Fruit fly (Drosophila melanogaster) whole organism, embryonic: Measurements from ENCODE around the gene CG7724.

ENCODE experiments used
- CG10543 ChIP-seq: fragments of 200-800 bp; sonication (Bioruptor generic); optimal IDR thresholded peaks from 3 replicates; lab custom pipeline; 2017; ENCODE audit warnings: missing biosample characterization, mild to moderate bottlenecking, missing genetic modification characterization, moderate library complexity
- CG12104 ChIP-seq: fragments of 200-800 bp; sonication (Bioruptor generic); optimal IDR thresholded peaks from 3 replicates; lab custom pipeline; 2016; ENCODE audit warnings: missing biosample characterization, missing genetic modification characterization
- CG13296 ChIP-seq: fragments of 200-800 bp; sonication (Bioruptor generic); optimal IDR thresholded peaks from 3 replicates; lab custom pipeline; 2018; ENCODE audit warnings: missing biosample characterization, mild to moderate bottlenecking, missing genetic modification characterization
- CG15696 ChIP-seq: fragments of 200-800 bp; sonication (Bioruptor generic); optimal IDR thresholded peaks from 2 replicates; lab custom pipeline; 2019; ENCODE audit warnings: missing biosample characterization, mild to moderate bottlenecking, missing genetic modification characterization, moderate library complexity
- CG16813 ChIP-seq: fragments of 200-800 bp; sonication (Bioruptor generic); IDR thresholded peaks from 3 replicates; pipeline ENCODE4 v1.3.6; 2022; ENCODE audit warnings: missing biosample characterization, missing genetic modification characterization; ENCODE audit not compliant: partially characterized antibody
- CG17186 ChIP-seq: fragments of 200-800 bp; sonication (Bioruptor generic); optimal IDR thresholded peaks from 3 replicates; lab custom pipeline; 2017; ENCODE audit warnings: missing biosample characterization, missing genetic modification reagents, missing genetic modification characterization
- CG2116 ChIP-seq: fragments of 200-800 bp; sonication (Bioruptor generic); optimal IDR thresholded peaks from 3 replicates; lab custom pipeline; 2018; ENCODE audit warnings: missing biosample characterization, mild to moderate bottlenecking, missing genetic modification characterization
- CG30020 ChIP-seq: fragments of 200-800 bp; optimal IDR thresholded peaks from 2 replicates; lab custom pipeline; 2019; ENCODE audit warnings: missing biosample characterization, mild to moderate bottlenecking, missing genetic modification characterization, moderate library complexity
- CG32767 ChIP-seq: fragments of 200-800 bp; sonication (Bioruptor generic); IDR thresholded peaks from 2 replicates; pipeline ENCODE4 v1.3.6; 2022; ENCODE audit warnings: missing biosample characterization, missing genetic modification characterization
- CG3407 ChIP-seq: fragments of 200-800 bp; sonication (Bioruptor generic); optimal IDR thresholded peaks from 2 replicates; lab custom pipeline; 2018; ENCODE audit warnings: missing biosample characterization, mild to moderate bottlenecking, missing genetic modification characterization
- CG4282 ChIP-seq: fragments of 200-800 bp; sonication (Bioruptor generic); optimal IDR thresholded peaks from 2 replicates; lab custom pipeline; 2016; ENCODE audit warnings: missing biosample characterization, missing genetic modification characterization
- CG4328 ChIP-seq: fragments of 200-800 bp; sonication (Bioruptor generic); optimal IDR thresholded peaks from 3 replicates; lab custom pipeline; 2017; ENCODE audit warnings: missing biosample characterization, missing genetic modification reagents, missing genetic modification characterization
- CG6683 ChIP-seq: fragments of 200-800 bp; sonication (Bioruptor generic); optimal IDR thresholded peaks from 2 replicates; lab custom pipeline; 2017; ENCODE audit warnings: missing biosample characterization, mild to moderate bottlenecking, missing genetic modification characterization, missing genetic modification reagents
- CG7928 ChIP-seq: fragments of 200-800 bp; sonication (Bioruptor generic); optimal IDR thresholded peaks from 2 replicates; lab custom pipeline; 2017; ENCODE audit warnings: missing biosample characterization, mild to moderate bottlenecking, missing genetic modification characterization
- CG8388 ChIP-seq: fragments of 200-800 bp; sonication (Bioruptor generic); optimal IDR thresholded peaks from 2 replicates; lab custom pipeline; 2019; ENCODE audit warnings: missing biosample characterization, mild to moderate bottlenecking, missing genetic modification characterization, moderate library complexity
- CG9727 ChIP-seq: fragments of 200-800 bp; sonication (Bioruptor generic); optimal IDR thresholded peaks from 3 replicates; lab custom pipeline; 2017; ENCODE audit warnings: missing biosample characterization, mild to moderate bottlenecking, missing genetic modification characterization
- ERR ChIP-seq: fragments of 200-800 bp; sonication (Bioruptor generic); optimal IDR thresholded peaks from 2 replicates; lab custom pipeline; 2016; ENCODE audit warnings: missing biosample characterization, missing genetic modification characterization
- Fer2 ChIP-seq: fragments of 200-800 bp; sonication (Bioruptor generic); optimal IDR thresholded peaks from 2 replicates; lab custom pipeline; 2018; ENCODE audit warnings: missing biosample characterization, mild to moderate bottlenecking, missing genetic modification characterization, moderate library complexity
- GATAe ChIP-seq: fragments of 200-800 bp; sonication (Bioruptor generic); conservative IDR thresholded peaks from 2 replicates; pipeline ENCODE4 v1.3.6; 2022; ENCODE audit warnings: missing biosample characterization, missing genetic modification characterization
- H15 ChIP-seq: fragments of 200-800 bp; sonication (Bioruptor generic); IDR thresholded peaks from 3 replicates; pipeline ENCODE4 v1.3.6; 2022; ENCODE audit warnings: missing biosample characterization, missing genetic modification characterization
- HHEX ChIP-seq: fragments of 200-800 bp; sonication (Bioruptor generic); optimal IDR thresholded peaks from 3 replicates; lab custom pipeline; 2017; ENCODE audit warnings: missing biosample characterization, mild to moderate bottlenecking, missing genetic modification characterization, missing genetic modification reagents
- Hey ChIP-seq: fragments of 200-800 bp; sonication (Bioruptor generic); optimal IDR thresholded peaks from 3 replicates; lab custom pipeline; 2018; ENCODE audit warnings: missing biosample characterization, mild to moderate bottlenecking, missing genetic modification characterization
- Hmr ChIP-seq: fragments of 200-800 bp; sonication (Bioruptor generic); optimal IDR thresholded peaks from 3 replicates; lab custom pipeline; 2017; ENCODE audit warnings: mild to moderate bottlenecking, missing biosample characterization, missing genetic modification reagents, missing genetic modification characterization
- Hr51 ChIP-seq, 2 experiments: fragments of 200-800 bp; sonication (Bioruptor generic); optimal IDR thresholded peaks; 2 replicates in 1 of 2; 3 replicates in 1 of 2; lab custom pipeline; 2016 to 2018; ENCODE audit warnings: missing biosample characterization in 2 of 2, missing genetic modification characterization in 2 of 2, mild to moderate bottlenecking in 1 of 2, moderate library complexity in 1 of 2
- Hr78 ChIP-seq, 2 experiments: fragments of 200-800 bp in 1 of 2; fragments of >200 bp in 1 of 2; sonication (Bioruptor generic) in 1 of 2; optimal IDR thresholded peaks; 2 replicates each; lab custom pipeline; 2017 to 2019; ENCODE audit warnings: missing biosample characterization in 2 of 2, missing genetic modification characterization in 2 of 2, mild to moderate bottlenecking in 1 of 2, moderate library complexity in 1 of 2
- Hsf ChIP-seq: fragments of 200-800 bp; sonication (Bioruptor generic); optimal IDR thresholded peaks from 3 replicates; lab custom pipeline; 2016; ENCODE audit warnings: missing biosample characterization, missing genetic modification characterization
- Lhr ChIP-seq: fragments of 200-800 bp; sonication (Bioruptor generic); optimal IDR thresholded peaks from 3 replicates; lab custom pipeline; 2017; ENCODE audit warnings: mild to moderate bottlenecking, missing biosample characterization, missing genetic modification reagents, missing genetic modification characterization
- Nf-YB ChIP-seq: fragments of 200-800 bp; sonication (Bioruptor generic); optimal IDR thresholded peaks from 3 replicates; lab custom pipeline; 2019; ENCODE audit warnings: missing biosample characterization, mild to moderate bottlenecking, missing genetic modification characterization, moderate library complexity
- Nf-YC ChIP-seq: fragments of 200-800 bp; optimal IDR thresholded peaks from 3 replicates; lab custom pipeline; 2019; ENCODE audit warnings: missing biosample characterization, mild to moderate bottlenecking, missing genetic modification characterization, moderate library complexity
- Six4 ChIP-seq: fragments of 200-800 bp; sonication (Bioruptor generic); optimal IDR thresholded peaks from 2 replicates; lab custom pipeline; 2016; ENCODE audit warnings: missing biosample characterization, missing genetic modification characterization
- Usf ChIP-seq: fragments of 200-800 bp; sonication (Bioruptor generic); optimal IDR thresholded peaks from 2 replicates; lab custom pipeline; 2017; ENCODE audit warnings: missing genotype, missing biosample characterization, missing genetic modification characterization
- al ChIP-seq: fragments of 200-800 bp; sonication (Bioruptor generic); IDR thresholded peaks from 2 replicates; pipeline ENCODE4 v1.3.6; 2022; ENCODE audit warnings: missing biosample characterization, missing genetic modification characterization
- bowl ChIP-seq: fragments of 200-800 bp; sonication (Bioruptor generic); IDR thresholded peaks from 2 replicates; pipeline ENCODE4 v1.3.6; 2022; ENCODE audit warnings: missing biosample characterization, missing genetic modification characterization
- cad ChIP-seq: fragments of >200 bp; optimal IDR thresholded peaks from 2 replicates; lab custom pipeline; 2017; ENCODE audit warnings: missing biosample characterization, missing genetic modification characterization
- crol ChIP-seq: fragments of 200-800 bp; sonication (Bioruptor generic); IDR thresholded peaks from 2 replicates; pipeline ENCODE4 v1.3.6; 2022; ENCODE audit warnings: missing biosample characterization, missing genetic modification characterization
- esg ChIP-seq: fragments of 200-800 bp; sonication (Bioruptor generic); conservative IDR thresholded peaks from 2 replicates; pipeline ENCODE4 v1.3.6; 2022; ENCODE audit warnings: missing biosample characterization, missing genetic modification characterization
- gfzf ChIP-seq: fragments of 200-800 bp; sonication (Bioruptor generic); optimal IDR thresholded peaks from 2 replicates; lab custom pipeline; 2016; ENCODE audit warnings: missing biosample characterization, mild to moderate bottlenecking, missing genetic modification characterization, moderate library complexity
- jumu ChIP-seq: fragments of 200-800 bp; sonication (Bioruptor generic); optimal IDR thresholded peaks from 3 replicates; lab custom pipeline; 2016; ENCODE audit warnings: missing biosample characterization, missing genetic modification characterization
- oc ChIP-seq: fragments of 200-800 bp; sonication (Bioruptor generic); optimal IDR thresholded peaks from 2 replicates; lab custom pipeline; 2018; ENCODE audit warnings: missing biosample characterization, mild to moderate bottlenecking, missing genetic modification characterization, moderate library complexity
- otp ChIP-seq: fragments of 200-800 bp; sonication (Bioruptor generic); IDR thresholded peaks from 3 replicates; pipeline ENCODE4, ENCODE4 v1.3.6; 2022; ENCODE audit warnings: missing biosample characterization, missing genetic modification characterization
- phol ChIP-seq: fragments of 200-800 bp; sonication (Bioruptor generic); optimal IDR thresholded peaks from 3 replicates; lab custom pipeline; 2018; ENCODE audit warnings: missing biosample characterization, mild to moderate bottlenecking, missing genetic modification characterization, moderate library complexity
- repo ChIP-seq: fragments of 200-800 bp; sonication (Bioruptor generic); optimal IDR thresholded peaks from 2 replicates; lab custom pipeline; 2016; ENCODE audit warnings: missing biosample characterization, missing genetic modification characterization
- shn ChIP-seq: fragments of 200-800 bp; sonication (Bioruptor generic); optimal IDR thresholded peaks from 3 replicates; lab custom pipeline; 2016; ENCODE audit warnings: missing biosample characterization, missing genetic modification characterization
- slou ChIP-seq: fragments of 200-800 bp; sonication (Bioruptor generic); optimal IDR thresholded peaks from 3 replicates; lab custom pipeline; 2016; ENCODE audit warnings: missing biosample characterization, missing genetic modification characterization
- tin ChIP-seq: fragments of 200-800 bp; sonication (Bioruptor generic); optimal IDR thresholded peaks from 3 replicates; lab custom pipeline; 2016; ENCODE audit warnings: missing biosample characterization, missing genetic modification characterization
- trem ChIP-seq: fragments of 200-800 bp; optimal IDR thresholded peaks from 3 replicates; lab custom pipeline; 2019; ENCODE audit warnings: missing biosample characterization, mild to moderate bottlenecking, missing genetic modification characterization, moderate library complexity
- twi ChIP-seq: fragments of 200-800 bp; optimal IDR thresholded peaks from 2 replicates; lab custom pipeline; 2019; ENCODE audit warnings: missing biosample characterization, mild to moderate bottlenecking, missing genetic modification characterization, moderate library complexity
- zfh1 ChIP-seq: fragments of 200-800 bp; sonication (Bioruptor generic); IDR thresholded peaks from 3 replicates; pipeline ENCODE4 v1.3.6; 2022; ENCODE audit warnings: missing biosample characterization, missing genetic modification characterization

CG7724 gene

DNA sequence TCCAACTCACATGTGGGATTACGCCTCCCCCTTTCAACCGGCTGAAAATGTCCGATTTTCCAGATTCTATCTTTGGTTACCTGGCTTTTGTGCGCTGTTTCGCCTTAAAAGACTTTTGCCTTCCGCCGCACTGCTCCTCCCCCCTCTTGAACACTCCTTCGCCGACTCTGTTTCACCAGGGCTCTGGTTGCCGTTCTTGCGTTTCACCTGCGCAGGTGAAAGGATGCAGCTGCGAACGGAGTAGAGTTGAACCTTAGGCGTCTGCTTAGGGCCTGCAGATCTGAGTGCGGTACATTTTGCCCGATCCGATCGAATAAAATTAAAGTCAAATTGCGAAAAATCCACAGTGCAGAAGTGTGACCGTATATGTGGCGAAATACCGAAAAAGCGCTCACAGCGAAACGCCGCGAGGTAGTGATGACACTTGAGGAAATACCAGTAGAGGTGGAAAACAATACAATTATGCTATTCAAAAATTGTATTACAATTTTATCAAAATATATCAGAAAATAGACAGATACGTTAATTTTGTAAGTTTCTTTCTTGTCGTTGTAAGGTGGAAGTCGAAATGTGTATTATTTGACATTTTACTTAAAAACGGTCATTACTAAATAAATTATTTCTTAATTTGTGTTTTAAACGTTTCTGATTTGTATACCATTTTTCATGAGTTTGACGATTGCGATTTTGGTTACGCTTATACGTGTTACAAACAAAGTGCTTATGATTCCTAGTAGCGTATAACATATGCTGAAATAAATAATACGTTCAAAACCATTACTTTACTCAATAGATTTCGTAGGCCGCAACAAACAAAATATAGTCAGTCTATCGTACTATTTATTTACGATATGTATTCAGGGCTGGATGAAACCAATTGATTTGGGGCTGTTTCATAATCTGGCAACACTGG is 39.5 kb upstream of the CG7724 start, which contains the start of the genes CG6664 and CG7728 (continued):
- TF ChIP-seq oc (tag; lab: Kevin White, UChicago), result no peak
- TF ChIP-seq GATAe (GFP tag; lab: Robert Waterston, UW), result no peak
- TF ChIP-seq Usf (GFP tag; lab: Kevin White, UChicago), result no peak
- TF ChIP-seq CG30020, result peak; percentile 45
- no peak for TF ChIP-seq bowl (GFP tag; lab: Robert Waterston, UW)
- peak; percentile 36 for TF ChIP-seq CG13296 (GFP tag; lab: Kevin White, UChicago)
- no peak for TF ChIP-seq slou (GFP tag; lab: Kevin White, UChicago)
- TF ChIP-seq CG7928, result peak; percentile 91
- TF ChIP-seq tin, result peak; percentile 44
- TF ChIP-seq CG16813 (GFP tag; lab: Robert Waterston, UW), result peak; percentile 56; the same call in 2 of the 3 replicates
- TF ChIP-seq CG17186, result peak; percentile 12
- TF ChIP-seq esg, result peak; percentile 25
- TF ChIP-seq CG10543, result peak; percentile 49
- TF ChIP-seq phol (tag; lab: Kevin White, UChicago), result peak; percentile 58
- TF ChIP-seq CG15696 (tag; lab: Kevin White, UChicago), result peak; percentile 42
- no peak for TF ChIP-seq Hr51 (GFP tag; optimal IDR thresholded peaks at IDR 0.05; lab: Kevin White, UChicago)
- no peak for TF ChIP-seq CG3407 (GFP tag; lab: Kevin White, UChicago)
- no peak for TF ChIP-seq CG6683 (GFP tag; lab: Kevin White, UChicago)
- TF ChIP-seq jumu (GFP tag; lab: Kevin White, UChicago), result peak; percentile 29
- no peak for TF ChIP-seq repo (GFP tag; lab: Kevin White, UChicago)
- peak; percentile 52 for TF ChIP-seq al
- peak; percentile 42 for TF ChIP-seq CG2116 (GFP tag; lab: Kevin White, UChicago)
- peak; percentile 25 for TF ChIP-seq Fer2 (tag; lab: Kevin White, UChicago)
- TF ChIP-seq cad (GFP tag; lab: Kevin White, UChicago), result no peak
- TF ChIP-seq CG9727 (GFP tag; lab: Kevin White, UChicago), result peak; percentile 67
- no peak for TF ChIP-seq CG32767 (GFP tag; lab: Robert Waterston, UW)
- TF ChIP-seq CG12104 (GFP tag; lab: Kevin White, UChicago), result peak; percentile 52
- peak; percentile 55 for TF ChIP-seq Nf-YC
- no peak for TF ChIP-seq ERR (GFP tag; lab: Kevin White, UChicago)
- TF ChIP-seq Hey, result no peak
- peak; percentile 58 for TF ChIP-seq Hmr (GFP tag; lab: Kevin White, UChicago)
- peak; percentile 46 for TF ChIP-seq Hsf (GFP tag; lab: Kevin White, UChicago)
- peak; percentile 15 for TF ChIP-seq trem (tag; lab: Kevin White, UChicago)
- TF ChIP-seq HHEX (GFP tag; lab: Kevin White, UChicago), result peak; percentile 19
- TF ChIP-seq gfzf, result peak; percentile 83
- peak; percentile 96 for TF ChIP-seq crol (GFP tag; lab: Robert Waterston, UW)
- TF ChIP-seq shn (GFP tag; lab: Kevin White, UChicago), result peak; percentile 34
- TF ChIP-seq Nf-YB (GFP tag; lab: Kevin White, UChicago), result peak; percentile 30
- TF ChIP-seq Six4 (GFP tag; lab: Kevin White, UChicago), result peak; percentile 19
- TF ChIP-seq Lhr (GFP tag; lab: Kevin White, UChicago), result peak; percentile 40
- 0 out of 3 replicates have a peak, but pooled peaks have one; percentile 33 for TF ChIP-seq otp (GFP tag; lab: Robert Waterston, UW)
- no peak for TF ChIP-seq Hr78 (GFP tag; optimal IDR thresholded peaks at IDR 0.05; lab: Kevin White, UChicago)
- TF ChIP-seq H15 (GFP tag; lab: Robert Waterston, UW), result peak; percentile 30; the same call in 1 of the 3 replicates
- peak; percentile 25 for TF ChIP-seq twi (tag; lab: Kevin White, UChicago)
- TF ChIP-seq CG4328 (GFP tag; lab: Kevin White, UChicago), result peak; percentile 56
- no peak for TF ChIP-seq CG4282
- TF ChIP-seq CG8388 (GFP tag; lab: Kevin White, UChicago), result no peak
- TF ChIP-seq zfh1 (GFP tag; lab: Robert Waterston, UW), result peak; percentile 59; the same call in 2 of the 3 replicates
